Worm (Caenorhabditis elegans) whole organism, late embryonic: Measurements from ENCODE around the gene srsx-5.

Source experiments
- ama-1 ChIP-seq: fragments of 150-350 bp; optimal IDR thresholded peaks from 2 replicates; lab custom pipeline; 2014
- ceh-19 ChIP-seq: fragments of 200-800 bp; sonication (Bioruptor generic); optimal IDR thresholded peaks from 2 replicates; lab custom pipeline; 2018; ENCODE audit warnings: mild to moderate bottlenecking, missing genetic modification characterization, missing compliant biosample characterization
- ceh-22 ChIP-seq: sonication (generic microtip); optimal IDR thresholded peaks from 2 replicates; lab custom pipeline; 2017; ENCODE audit warnings: missing biosample characterization, missing genetic modification characterization

ce11 chrV:7970519-7970918, 41.8 kb downstream of the srsx-5 start:
- TF ChIP-seq ama-1 (lab: Kevin White, UChicago) (no peak), ceh-22 (tag; lab: Kevin White, UChicago) (no peak), ceh-19 (GFP tag; lab: Kevin White, UChicago) (no peak)
